Fruit fly (Drosophila melanogaster) whole organism, embryonic: Measurements from ENCODE around the gene rogdi.

ENCODE experiments used
- Blimp-1 ChIP-seq: fragments of 200-800 bp; sonication (Bioruptor generic); optimal IDR thresholded peaks from 3 replicates; lab custom pipeline; 2018; ENCODE audit warnings: missing biosample characterization, missing genetic modification characterization, mild to moderate bottlenecking, moderate library complexity, missing genetic modification reagents
- CrebB ChIP-seq: fragments of 200-800 bp; sonication (Bioruptor generic); optimal IDR thresholded peaks from 3 replicates; lab custom pipeline; 2018; ENCODE audit warnings: missing biosample characterization, mild to moderate bottlenecking, missing genetic modification characterization
- D19B ChIP-seq: fragments of 200-800 bp; sonication (Bioruptor generic); optimal IDR thresholded peaks from 2 replicates; lab custom pipeline; 2017; ENCODE audit warnings: missing biosample characterization, mild to moderate bottlenecking, missing genetic modification characterization
- Dref ChIP-seq: fragments of 200-800 bp; sonication (Bioruptor generic); IDR thresholded peaks from 2 replicates; pipeline ENCODE4 v1.3.6; 2022; ENCODE audit warnings: missing biosample characterization, missing genetic modification characterization
- Pdp1 ChIP-seq, 2 experiments: fragments of 200-800 bp; sonication (Bioruptor generic); optimal IDR thresholded peaks; 3 replicates each; lab custom pipeline; 2016; ENCODE audit warnings: missing biosample characterization in 2 of 2, missing genetic modification characterization in 2 of 2, mild to moderate bottlenecking in 1 of 2, moderate library complexity in 1 of 2
- Sox102F ChIP-seq: fragments of 200-800 bp; sonication (Bioruptor generic); optimal IDR thresholded peaks from 2 replicates; lab custom pipeline; 2018; ENCODE audit warnings: missing biosample characterization, mild to moderate bottlenecking, missing genetic modification characterization, moderate library complexity
- crol ChIP-seq: fragments of 200-800 bp; sonication (Bioruptor generic); IDR thresholded peaks from 2 replicates; pipeline ENCODE4 v1.3.6; 2022; ENCODE audit warnings: missing biosample characterization, missing genetic modification characterization
- pzg ChIP-seq: fragments of 200-800 bp; sonication (Bioruptor generic); optimal IDR thresholded peaks from 3 replicates; lab custom pipeline; 2018; ENCODE audit warnings: missing biosample characterization, mild to moderate bottlenecking, missing genetic modification characterization, moderate library complexity
- sd ChIP-seq: fragments of 200-800 bp; sonication (Bioruptor generic); optimal IDR thresholded peaks from 3 replicates; lab custom pipeline; 2018; ENCODE audit warnings: missing biosample characterization, mild to moderate bottlenecking, missing genetic modification characterization, moderate library complexity
- usp ChIP-seq: fragments of >200 bp; optimal IDR thresholded peaks from 2 replicates; lab custom pipeline; 2017; ENCODE audit warnings: missing biosample characterization, missing genetic modification characterization
- zfh1 ChIP-seq: fragments of 200-800 bp; sonication (Bioruptor generic); IDR thresholded peaks from 3 replicates; pipeline ENCODE4 v1.3.6; 2022; ENCODE audit warnings: missing biosample characterization, missing genetic modification characterization

DNA sequence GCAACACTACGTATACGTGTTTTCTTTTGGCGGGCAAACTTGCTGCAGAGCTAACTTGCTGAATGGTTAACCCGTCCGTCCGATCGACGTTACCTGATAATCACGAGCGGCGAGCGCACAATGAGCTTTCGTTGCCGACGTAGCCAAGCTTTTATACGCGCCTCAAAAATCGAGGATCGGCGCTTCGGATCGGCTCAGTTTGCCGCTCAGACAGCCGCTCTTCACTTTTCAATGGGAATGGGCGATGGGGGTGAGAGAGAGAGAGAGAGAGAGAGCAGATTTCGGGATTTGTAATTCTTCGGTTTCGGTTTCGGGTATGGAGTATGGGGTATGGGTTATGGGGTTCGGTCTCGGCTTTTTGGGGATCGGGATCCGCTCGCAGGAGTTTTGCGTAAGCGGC lies 17.3 kb upstream of the rogdi start, which contains the start of gene Ilp8:
- TF ChIP-seq D19B (no peak), Sox102F (no peak), sd (tag; lab: Kevin White, UChicago) (no peak), CrebB (tag; lab: Kevin White, UChicago) (no peak), usp (GFP tag; lab: Kevin White, UChicago) (no peak), Pdp1 (GFP tag; optimal IDR thresholded peaks at IDR 0.05; lab: Kevin White, UChicago) (no peak), crol (GFP tag; lab: Robert Waterston, UW) (no peak), zfh1 (GFP tag; lab: Robert Waterston, UW) (no peak), Blimp-1 (GFP tag; lab: Kevin White, UChicago) (peak; percentile 1), Dref (GFP tag; lab: Robert Waterston, UW) (no peak), pzg (GFP tag; lab: Kevin White, UChicago) (no peak)
